Fruit fly (Drosophila melanogaster) whole organism, embryonic: ENCODE data around the gene CG12522.
A peak's percentile ranks its signal among the peaks of the same experiment; 100 is the strongest.

Source experiments
- Antp ChIP-seq: fragments of 200-800 bp; sonication (Bioruptor generic); optimal IDR thresholded peaks from 3 replicates; lab custom pipeline; 2016; ENCODE audit warnings: missing biosample characterization, missing genetic modification characterization
- CG10366 ChIP-seq: fragments of 200-800 bp; sonication (Bioruptor generic); IDR thresholded peaks from 2 replicates; pipeline ENCODE4 v1.3.6; 2022; ENCODE audit warnings: missing biosample characterization, missing genetic modification characterization
- CG11093 ChIP-seq: fragments of 200-800 bp; sonication (Bioruptor generic); IDR thresholded peaks from 3 replicates; pipeline ENCODE4 v1.3.6; 2022; ENCODE audit warnings: missing biosample characterization, missing genetic modification characterization
- CG13287 ChIP-seq: fragments of 200-800 bp; sonication (Bioruptor generic); IDR thresholded peaks from 2 replicates; pipeline ENCODE4 v1.3.6; 2022; ENCODE audit warnings: missing biosample characterization, missing genetic modification characterization; ENCODE audit not compliant: partially characterized antibody
- CG15479 ChIP-seq: fragments of 200-800 bp; sonication (Bioruptor generic); optimal IDR thresholded peaks from 3 replicates; lab custom pipeline; 2019; ENCODE audit warnings: missing biosample characterization, mild to moderate bottlenecking, missing genetic modification characterization, moderate library complexity
- CG17328 ChIP-seq: fragments of 200-800 bp; sonication (Bioruptor generic); IDR thresholded peaks from 2 replicates; pipeline ENCODE4 v1.3.6; 2022; ENCODE audit warnings: missing biosample characterization, missing genetic modification characterization
- CG17568 ChIP-seq: fragments of 200-800 bp; sonication (Bioruptor generic); optimal IDR thresholded peaks from 2 replicates; lab custom pipeline; 2018; ENCODE audit warnings: missing biosample characterization, mild to moderate bottlenecking, missing genetic modification characterization, moderate library complexity
- CG2120 ChIP-seq: fragments of 200-800 bp; sonication (Bioruptor generic); optimal IDR thresholded peaks from 3 replicates; lab custom pipeline; 2016; ENCODE audit warnings: missing biosample characterization, missing genetic modification characterization
- CG30020 ChIP-seq: fragments of 200-800 bp; optimal IDR thresholded peaks from 2 replicates; lab custom pipeline; 2019; ENCODE audit warnings: missing biosample characterization, mild to moderate bottlenecking, missing genetic modification characterization, moderate library complexity
- CG30403 ChIP-seq: fragments of 200-800 bp; sonication (Bioruptor generic); optimal IDR thresholded peaks from 3 replicates; lab custom pipeline; 2016; ENCODE audit warnings: missing biosample characterization, missing genetic modification characterization
- CG31441 ChIP-seq: fragments of 200-800 bp; sonication (Bioruptor generic); IDR thresholded peaks from 2 replicates; pipeline ENCODE4 v1.3.6; 2022; ENCODE audit warnings: missing biosample characterization, missing genetic modification characterization
- CG32532 ChIP-seq: fragments of 200-800 bp; sonication (Bioruptor generic); IDR thresholded peaks from 2 replicates; pipeline ENCODE4 v1.3.6; 2022; ENCODE audit warnings: missing biosample characterization, missing genetic modification characterization
- CG32772 ChIP-seq: fragments of 200-800 bp; sonication (Bioruptor generic); IDR thresholded peaks from 2 replicates; pipeline ENCODE4 v1.3.6; 2022; ENCODE audit warnings: missing biosample characterization, missing genetic modification characterization
- CG34376 ChIP-seq: fragments of 200-800 bp; sonication (Bioruptor generic); optimal IDR thresholded peaks from 2 replicates; lab custom pipeline; 2018; ENCODE audit warnings: missing biosample characterization, mild to moderate bottlenecking, missing genetic modification characterization
- CG4424 ChIP-seq: fragments of 200-800 bp; sonication (Bioruptor generic); optimal IDR thresholded peaks from 3 replicates; lab custom pipeline; 2016; ENCODE audit warnings: missing biosample characterization, missing genetic modification characterization
- CG4617 ChIP-seq: fragments of 200-800 bp; sonication (Bioruptor generic); optimal IDR thresholded peaks from 3 replicates; lab custom pipeline; 2016; ENCODE audit warnings: missing biosample characterization, missing genetic modification characterization, borderline replicate concordance
- CG4854 ChIP-seq: fragments of 200-800 bp; sonication (Bioruptor generic); optimal IDR thresholded peaks from 2 replicates; lab custom pipeline; 2016; ENCODE audit warnings: missing biosample characterization, missing genetic modification characterization, inconsistent platforms
- CG6254 ChIP-seq: fragments of 200-800 bp; sonication (Bioruptor generic); optimal IDR thresholded peaks from 3 replicates; lab custom pipeline; 2017; ENCODE audit warnings: mild to moderate bottlenecking, missing biosample characterization, missing genetic modification reagents, missing genetic modification characterization
- CG7372 ChIP-seq: fragments of 200-800 bp; sonication (Bioruptor generic); IDR thresholded peaks from 2 replicates; pipeline ENCODE4 v1.3.6; 2022; ENCODE audit warnings: missing biosample characterization, missing genetic modification characterization
- CG8281 ChIP-seq: fragments of 200-800 bp; sonication (Bioruptor generic); optimal IDR thresholded peaks from 2 replicates; lab custom pipeline; 2018; ENCODE audit warnings: missing biosample characterization, mild to moderate bottlenecking, missing genetic modification characterization, moderate library complexity
- CG8290 ChIP-seq, 3 experiments: fragments of 200-800 bp; sonication (Bioruptor generic); optimal IDR thresholded peaks; 2 replicates each; lab custom pipeline; 2016 to 2019; ENCODE audit warnings: missing biosample characterization in 3 of 3, missing genetic modification characterization in 3 of 3, mild to moderate bottlenecking in 2 of 3, moderate library complexity in 1 of 3
- D19A ChIP-seq: fragments of 200-800 bp; optimal IDR thresholded peaks from 3 replicates; lab custom pipeline; 2019; ENCODE audit warnings: missing biosample characterization, mild to moderate bottlenecking, missing genetic modification characterization, moderate library complexity
- Dip2 ChIP-seq: fragments of 200-800 bp; sonication (Bioruptor generic); IDR thresholded peaks from 2 replicates; pipeline ENCODE4 v1.3.6; 2022; ENCODE audit warnings: missing biosample characterization, missing genetic modification characterization
- Doc2 ChIP-seq: fragments of 200-800 bp; sonication (Bioruptor generic); IDR thresholded peaks from 2 replicates; pipeline ENCODE4 v1.3.6; 2022; ENCODE audit warnings: missing biosample characterization, missing genetic modification characterization
- Doc3 ChIP-seq: fragments of 200-800 bp; sonication (Bioruptor generic); IDR thresholded peaks from 3 replicates; pipeline ENCODE4 v1.3.6; 2022; ENCODE audit warnings: missing biosample characterization, missing genetic modification characterization; ENCODE audit not compliant: partially characterized antibody
- Dp ChIP-seq: fragments of 200-800 bp; sonication (Bioruptor generic); optimal IDR thresholded peaks from 2 replicates; lab custom pipeline; 2018; ENCODE audit warnings: missing biosample characterization, mild to moderate bottlenecking, missing genetic modification characterization, moderate library complexity
- Drgx ChIP-seq: fragments of 200-800 bp; sonication (Bioruptor generic); IDR thresholded peaks from 2 replicates; pipeline ENCODE4 v1.3.6; 2022; ENCODE audit warnings: missing biosample characterization, missing genetic modification characterization
- HLH54F ChIP-seq: fragments of 200-800 bp; sonication (Bioruptor generic); optimal IDR thresholded peaks from 3 replicates; lab custom pipeline; 2016; ENCODE audit warnings: missing biosample characterization, missing genetic modification characterization
- Hmx ChIP-seq: fragments of 200-800 bp; sonication (Bioruptor generic); optimal IDR thresholded peaks from 2 replicates; lab custom pipeline; 2016; ENCODE audit warnings: missing biosample characterization, missing genetic modification characterization
- Hr51 ChIP-seq, 2 experiments: fragments of 200-800 bp; sonication (Bioruptor generic); optimal IDR thresholded peaks; 2 replicates in 1 of 2; 3 replicates in 1 of 2; lab custom pipeline; 2016 to 2018; ENCODE audit warnings: missing biosample characterization in 2 of 2, missing genetic modification characterization in 2 of 2, mild to moderate bottlenecking in 1 of 2, moderate library complexity in 1 of 2
- Oli ChIP-seq: fragments of 200-800 bp; sonication (Bioruptor generic); optimal IDR thresholded peaks from 2 replicates; lab custom pipeline; 2018; ENCODE audit warnings: missing biosample characterization, mild to moderate bottlenecking, missing genetic modification characterization, moderate library complexity
- Rfx ChIP-seq: fragments of 200-800 bp; sonication (Bioruptor generic); IDR thresholded peaks from 2 replicates; pipeline ENCODE4 v1.3.6; 2022; ENCODE audit warnings: missing biosample characterization, missing genetic modification characterization
- Sox100B ChIP-seq: fragments of 200-800 bp; sonication (Bioruptor generic); optimal IDR thresholded peaks from 3 replicates; lab custom pipeline; 2018; ENCODE audit warnings: missing biosample characterization, mild to moderate bottlenecking, missing genetic modification characterization
- Tbp ChIP-seq: fragments of >200 bp; optimal IDR thresholded peaks from 2 replicates; lab custom pipeline; 2018; ENCODE audit warnings: missing biosample characterization, missing genetic modification characterization
- abd-A ChIP-seq: fragments of 200-800 bp; sonication (Bioruptor generic); optimal IDR thresholded peaks from 3 replicates; lab custom pipeline; 2019; ENCODE audit warnings: missing biosample characterization, mild to moderate bottlenecking, missing genetic modification characterization, moderate library complexity
- ac ChIP-seq: fragments of 200-800 bp; sonication (Bioruptor generic); optimal IDR thresholded peaks from 3 replicates; lab custom pipeline; 2017; ENCODE audit warnings: missing biosample characterization, mild to moderate bottlenecking, missing genetic modification characterization
- dm ChIP-seq: fragments of 200-800 bp; sonication (Bioruptor generic); optimal IDR thresholded peaks from 3 replicates; lab custom pipeline; 2016; ENCODE audit warnings: missing biosample characterization, missing genetic modification characterization
- ewg ChIP-seq: fragments of 200-800 bp; sonication (Bioruptor generic); optimal IDR thresholded peaks from 3 replicates; lab custom pipeline; 2017; ENCODE audit warnings: mild to moderate bottlenecking, missing biosample characterization, missing genetic modification reagents, missing genetic modification characterization
- fd3F ChIP-seq: fragments of 200-800 bp; sonication (Bioruptor generic); optimal IDR thresholded peaks from 2 replicates; lab custom pipeline; 2018; ENCODE audit warnings: missing biosample characterization, mild to moderate bottlenecking, missing genetic modification characterization, moderate library complexity
- fd96Cb ChIP-seq: fragments of 200-800 bp; sonication (Bioruptor generic); optimal IDR thresholded peaks from 2 replicates; lab custom pipeline; 2018; ENCODE audit warnings: missing biosample characterization, mild to moderate bottlenecking, missing genetic modification characterization, moderate library complexity
- fru ChIP-seq: fragments of >200 bp; optimal IDR thresholded peaks from 2 replicates; lab custom pipeline; 2017
- gce ChIP-seq: fragments of 200-800 bp; sonication (Bioruptor generic); IDR thresholded peaks from 3 replicates; pipeline ENCODE4 v1.3.6; 2022; ENCODE audit warnings: missing biosample characterization, missing genetic modification characterization
- hkb ChIP-seq, 2 experiments: fragments of 200-800 bp in 1 of 2; fragments of >200 bp in 1 of 2; sonication (Bioruptor generic) in 1 of 2; IDR thresholded peaks in 1 of 2; optimal IDR thresholded peaks in 1 of 2; 2 replicates each; pipeline versions ENCODE4 v1.3.6 to Lab custom; 2017 to 2022; ENCODE audit warnings: missing biosample characterization in 1 of 2, missing genetic modification characterization in 1 of 2
- jing ChIP-seq: fragments of 200-800 bp; sonication (Bioruptor generic); optimal IDR thresholded peaks from 2 replicates; lab custom pipeline; 2018; ENCODE audit warnings: missing biosample characterization, mild to moderate bottlenecking, missing genetic modification characterization
- mam ChIP-seq: fragments of 200-800 bp; sonication (Bioruptor generic); optimal IDR thresholded peaks from 3 replicates; lab custom pipeline; 2016; ENCODE audit warnings: missing biosample characterization, missing genetic modification characterization
- pros ChIP-seq: fragments of 200-800 bp; sonication (Bioruptor generic); optimal IDR thresholded peaks from 3 replicates; lab custom pipeline; 2019; ENCODE audit warnings: missing biosample characterization, mild to moderate bottlenecking, missing genetic modification characterization, moderate library complexity
- rib ChIP-seq: fragments of 200-800 bp; sonication (Bioruptor generic); IDR thresholded peaks from 2 replicates; pipeline ENCODE4 v1.3.6; 2022; ENCODE audit warnings: missing biosample characterization, missing genetic modification characterization
- slp2 ChIP-seq: fragments of 200-800 bp; sonication (Bioruptor generic); optimal IDR thresholded peaks from 2 replicates; lab custom pipeline; 2016; ENCODE audit warnings: missing biosample characterization, missing genetic modification characterization
- ssp ChIP-seq: fragments of 200-800 bp; sonication (Bioruptor generic); IDR thresholded peaks from 2 replicates; pipeline ENCODE4 v1.3.6; 2022; ENCODE audit warnings: missing biosample characterization, missing genetic modification characterization
- stc ChIP-seq: fragments of 200-800 bp; sonication (Bioruptor generic); IDR thresholded peaks from 2 replicates; pipeline ENCODE4 v1.3.6; 2022; ENCODE audit warnings: missing biosample characterization, missing genetic modification characterization
- vnd ChIP-seq: fragments of 200-800 bp; sonication (Bioruptor generic); IDR thresholded peaks from 3 replicates; pipeline ENCODE4 v1.3.6; 2022; ENCODE audit warnings: missing biosample characterization, missing genetic modification characterization; ENCODE audit not compliant: partially characterized antibody

CG12522 gene

dm6 chr3L:11123088-11123487, 15.1 kb downstream of the CG12522 start, which contains the start of the genes Ufd1 and NaPi-III (continued):
- TF ChIP-seq dm (GFP tag; lab: Kevin White, UChicago), result peak; percentile 73
- peak; percentile 41 for TF ChIP-seq CG2120
- TF ChIP-seq HLH54F, result peak; percentile 43
- no peak for TF ChIP-seq abd-A (tag; lab: Kevin White, UChicago)
- TF ChIP-seq CG7372 (GFP tag; lab: Robert Waterston, UW), result no peak
- no peak for TF ChIP-seq Tbp (GFP tag; lab: Kevin White, UChicago)
- no peak for TF ChIP-seq Oli (tag; lab: Kevin White, UChicago)
- TF ChIP-seq Doc3 (GFP tag; lab: Robert Waterston, UW), result peak; percentile 67
- TF ChIP-seq CG4617 (GFP tag; lab: Kevin White, UChicago), result peak; percentile 92
- TF ChIP-seq CG32532 (GFP tag; lab: Robert Waterston, UW), result peak; percentile 75
- no peak for TF ChIP-seq Doc2
- TF ChIP-seq vnd (GFP tag; lab: Robert Waterston, UW), result peak; percentile 61; the same call in 2 of the 3 replicates
- TF ChIP-seq jing (GFP tag; lab: Kevin White, UChicago), result no peak
- TF ChIP-seq CG13287 (GFP tag; lab: Robert Waterston, UW), result peak; percentile 94
- TF ChIP-seq Antp, result peak; percentile 10
- no peak for TF ChIP-seq D19A (tag; lab: Kevin White, UChicago)
- no peak for TF ChIP-seq Hmx (GFP tag; lab: Kevin White, UChicago)
- peak; percentile 19 for TF ChIP-seq CG30020 (tag; lab: Kevin White, UChicago)
- TF ChIP-seq Dp, result peak; percentile 85
- no peak for TF ChIP-seq CG8281 (tag; lab: Kevin White, UChicago)
- no peak for TF ChIP-seq ac (GFP tag; lab: Kevin White, UChicago)
- no peak for TF ChIP-seq fd96Cb (tag; lab: Kevin White, UChicago)
- no peak for TF ChIP-seq slp2 (GFP tag; lab: Kevin White, UChicago)
- no peak for TF ChIP-seq CG17568 (GFP tag; lab: Kevin White, UChicago)
- no peak for TF ChIP-seq Sox100B (GFP tag; lab: Kevin White, UChicago)
- TF ChIP-seq CG11093 (GFP tag; lab: Robert Waterston, UW), result no peak
- TF ChIP-seq ssp (GFP tag; lab: Robert Waterston, UW), result no peak
- peak; percentile 57 for TF ChIP-seq Drgx (GFP tag; lab: Robert Waterston, UW)
- TF ChIP-seq mam (GFP tag; lab: Kevin White, UChicago), result peak; percentile 56
- TF ChIP-seq CG30403 (GFP tag; lab: Kevin White, UChicago), result no peak
- TF ChIP-seq CG17328 (GFP tag; lab: Robert Waterston, UW), result no peak
- peak; percentile 79 for TF ChIP-seq ewg (GFP tag; lab: Kevin White, UChicago)
- TF ChIP-seq fd3F (GFP tag; lab: Kevin White, UChicago), result no peak
- TF ChIP-seq gce (GFP tag; lab: Robert Waterston, UW), result no peak
- peak; percentile 68 for TF ChIP-seq CG15479 (GFP tag; lab: Kevin White, UChicago)
- peak in 1 of 2 experiments; percentile 12 for TF ChIP-seq Hr51 (GFP tag; optimal IDR thresholded peaks at IDR 0.05; lab: Kevin White, UChicago)
- no peak for TF ChIP-seq stc (GFP tag; lab: Robert Waterston, UW)
- no peak for TF ChIP-seq rib (GFP tag; lab: Robert Waterston, UW)
- TF ChIP-seq CG4854 (GFP tag; lab: Kevin White, UChicago), result no peak
- no peak for TF ChIP-seq fru (lab: Kevin White, UChicago)
- TF ChIP-seq CG4424 (GFP tag; lab: Kevin White, UChicago), result no peak
- no peak for TF ChIP-seq CG6254
- peak; percentile 86 for TF ChIP-seq Dip2 (GFP tag; lab: Robert Waterston, UW)
- peak; percentile 26 for TF ChIP-seq CG8290 (GFP tag; optimal IDR thresholded peaks at IDR 0.05; lab: Kevin White, UChicago)
- peak in 1 of 2 experiments; percentile 90 for TF ChIP-seq CG8290 (tag; optimal IDR thresholded peaks at IDR 0.05; lab: Kevin White, UChicago)
- TF ChIP-seq CG32772 (GFP tag; lab: Robert Waterston, UW), result peak; percentile 85
- no peak for TF ChIP-seq pros (GFP tag; lab: Kevin White, UChicago)
- no peak for TF ChIP-seq CG10366 (GFP tag; lab: Robert Waterston, UW)
- TF ChIP-seq CG31441 (GFP tag; lab: Robert Waterston, UW), result no peak
- TF ChIP-seq Rfx (GFP tag; lab: Robert Waterston, UW), result peak; percentile 77
- TF ChIP-seq hkb (optimal IDR thresholded peaks at IDR 0.05; lab: Kevin White, UChicago), result peak; percentile 35
- TF ChIP-seq hkb (GFP tag; IDR thresholded peaks at IDR 0.05; lab: Robert Waterston, UW), result no peak
- no peak for TF ChIP-seq CG34376 (GFP tag; lab: Kevin White, UChicago)
